Fruit fly (Drosophila melanogaster) whole organism, embryonic: ENCODE data around the gene Jhbp12.

Experiments used
- Ada2b ChIP-seq: fragments of 200-800 bp; sonication (Bioruptor generic); IDR thresholded peaks from 2 replicates; pipeline ENCODE4 v1.3.6; 2022; ENCODE audit warnings: missing biosample characterization, missing genetic modification characterization
- CG10543 ChIP-seq: fragments of 200-800 bp; sonication (Bioruptor generic); optimal IDR thresholded peaks from 3 replicates; lab custom pipeline; 2017; ENCODE audit warnings: missing biosample characterization, mild to moderate bottlenecking, missing genetic modification characterization, moderate library complexity
- CG12391 ChIP-seq: fragments of 200-800 bp; sonication (Bioruptor generic); optimal IDR thresholded peaks from 3 replicates; lab custom pipeline; 2018; ENCODE audit warnings: missing biosample characterization, mild to moderate bottlenecking, missing genetic modification characterization, moderate library complexity
- CG12769 ChIP-seq: fragments of 200-800 bp; sonication (Bioruptor generic); optimal IDR thresholded peaks from 2 replicates; lab custom pipeline; 2019; ENCODE audit warnings: missing biosample characterization, mild to moderate bottlenecking, missing genetic modification characterization, moderate library complexity
- CG13775 ChIP-seq: fragments of 200-800 bp; sonication (Bioruptor generic); optimal IDR thresholded peaks from 3 replicates; lab custom pipeline; 2017; ENCODE audit warnings: missing biosample characterization, mild to moderate bottlenecking, missing genetic modification characterization
- CG13894 ChIP-seq: fragments of 200-800 bp; sonication (Bioruptor generic); optimal IDR thresholded peaks from 3 replicates; lab custom pipeline; 2018; ENCODE audit warnings: missing biosample characterization, mild to moderate bottlenecking, missing genetic modification characterization, moderate library complexity
- CG15514 ChIP-seq: fragments of 200-800 bp; sonication (Bioruptor generic); optimal IDR thresholded peaks from 3 replicates; lab custom pipeline; 2017; ENCODE audit warnings: missing biosample characterization, missing genetic modification characterization, mild to moderate bottlenecking, moderate library complexity, missing genetic modification reagents
- CG18011 ChIP-seq: fragments of 200-800 bp; sonication (Bioruptor generic); optimal IDR thresholded peaks from 2 replicates; lab custom pipeline; 2017; ENCODE audit warnings: missing biosample characterization, missing genetic modification characterization, mild to moderate bottlenecking, moderate library complexity, missing genotype
- CG32532 ChIP-seq: fragments of 200-800 bp; sonication (Bioruptor generic); IDR thresholded peaks from 2 replicates; pipeline ENCODE4 v1.3.6; 2022; ENCODE audit warnings: missing biosample characterization, missing genetic modification characterization
- CG4730 ChIP-seq: fragments of 200-800 bp; sonication (Bioruptor generic); IDR thresholded peaks from 2 replicates; pipeline ENCODE4 v1.3.6; 2022; ENCODE audit warnings: missing biosample characterization, missing genetic modification characterization
- CG6272 ChIP-seq: fragments of 200-800 bp; sonication (Bioruptor generic); IDR thresholded peaks from 2 replicates; pipeline ENCODE4 v1.3.6; 2022; ENCODE audit warnings: missing biosample characterization, missing genetic modification characterization
- CG7963 ChIP-seq: fragments of 200-800 bp; sonication (Bioruptor generic); IDR thresholded peaks from 3 replicates; pipeline ENCODE4 v1.3.6; 2022; ENCODE audit warnings: missing biosample characterization, missing genetic modification characterization; ENCODE audit not compliant: partially characterized antibody
- CG8290 ChIP-seq, 3 experiments: fragments of 200-800 bp; sonication (Bioruptor generic); optimal IDR thresholded peaks; 2 replicates each; lab custom pipeline; 2016 to 2019; ENCODE audit warnings: missing biosample characterization in 3 of 3, missing genetic modification characterization in 3 of 3, mild to moderate bottlenecking in 2 of 3, moderate library complexity in 1 of 3
- Dbx ChIP-seq: fragments of 200-800 bp; sonication (Bioruptor generic); IDR thresholded peaks from 3 replicates; pipeline ENCODE4 v1.3.6; 2022; ENCODE audit warnings: missing biosample characterization, missing genetic modification characterization
- Deaf1 ChIP-seq: fragments of 200-800 bp; optimal IDR thresholded peaks from 3 replicates; lab custom pipeline; 2019; ENCODE audit warnings: missing biosample characterization, mild to moderate bottlenecking, missing genetic modification characterization, moderate library complexity
- E2f2 ChIP-seq: fragments of 200-800 bp; sonication (Bioruptor generic); IDR thresholded peaks from 2 replicates; pipeline ENCODE4 v1.3.6; 2022; ENCODE audit warnings: missing biosample characterization, missing genetic modification characterization
- Fer1 ChIP-seq: fragments of 200-800 bp; sonication (Bioruptor generic); optimal IDR thresholded peaks from 2 replicates; lab custom pipeline; 2017; ENCODE audit warnings: missing biosample characterization, mild to moderate bottlenecking, missing genetic modification characterization
- HLHmδ ChIP-seq: fragments of 200-800 bp; sonication (Bioruptor generic); optimal IDR thresholded peaks from 2 replicates; lab custom pipeline; 2018; ENCODE audit warnings: missing biosample characterization, mild to moderate bottlenecking, missing genetic modification characterization, moderate library complexity
- Jarid2 ChIP-seq: fragments of 200-800 bp; sonication (Bioruptor generic); optimal IDR thresholded peaks from 3 replicates; lab custom pipeline; 2017; ENCODE audit warnings: mild to moderate bottlenecking, missing biosample characterization, missing genetic modification reagents, missing genetic modification characterization
- Rfx ChIP-seq: fragments of 200-800 bp; sonication (Bioruptor generic); IDR thresholded peaks from 2 replicates; pipeline ENCODE4 v1.3.6; 2022; ENCODE audit warnings: missing biosample characterization, missing genetic modification characterization
- Sry-δ ChIP-seq: fragments of 200-800 bp; sonication (Bioruptor generic); optimal IDR thresholded peaks from 2 replicates; lab custom pipeline; 2016; ENCODE audit warnings: missing biosample characterization, missing genetic modification characterization
- Trl ChIP-seq, 3 experiments: fragments of >200 bp in 2 of 3; fragments of 200-800 bp in 1 of 3; sonication (Bioruptor generic) in 1 of 3; optimal IDR thresholded peaks; 2 replicates in 1 of 3; 3 replicates in 2 of 3; lab custom pipeline; 2016 to 2017; ENCODE audit warnings: missing biosample characterization in 1 of 3, missing genetic modification characterization in 1 of 3
- abd-A ChIP-seq: fragments of 200-800 bp; sonication (Bioruptor generic); optimal IDR thresholded peaks from 3 replicates; lab custom pipeline; 2019; ENCODE audit warnings: missing biosample characterization, mild to moderate bottlenecking, missing genetic modification characterization, moderate library complexity
- ash1 ChIP-seq: fragments of 200-800 bp; sonication (Bioruptor generic); optimal IDR thresholded peaks from 2 replicates; lab custom pipeline; 2018; ENCODE audit warnings: missing biosample characterization, mild to moderate bottlenecking, missing genetic modification characterization
- bsh ChIP-seq, 2 experiments: fragments of 200-800 bp; sonication (Bioruptor generic); optimal IDR thresholded peaks; 2 replicates each; lab custom pipeline; 2017 to 2018; ENCODE audit warnings: mild to moderate bottlenecking in 2 of 2, missing biosample characterization in 2 of 2, missing genetic modification characterization in 2 of 2, moderate library complexity in 1 of 2
- chinmo ChIP-seq: fragments of 200-800 bp; sonication (Bioruptor generic); IDR thresholded peaks from 4 replicates; pipeline ENCODE4 v1.3.6; 2022; ENCODE audit warnings: missing biosample characterization, missing genetic modification characterization; ENCODE audit not compliant: partially characterized antibody
- danr ChIP-seq: fragments of 200-800 bp; sonication (Bioruptor generic); IDR thresholded peaks from 2 replicates; pipeline ENCODE4 v1.3.6; 2022; ENCODE audit warnings: missing biosample characterization, missing genetic modification characterization
- ftz-f1 ChIP-seq: fragments of 200-800 bp; sonication (Bioruptor generic); optimal IDR thresholded peaks from 2 replicates; lab custom pipeline; 2016; ENCODE audit warnings: missing biosample characterization, missing genetic modification characterization
- gro ChIP-seq: fragments of 200-800 bp; sonication (Bioruptor generic); optimal IDR thresholded peaks from 2 replicates; lab custom pipeline; 2016; ENCODE audit warnings: missing biosample characterization, missing genetic modification characterization
- mam ChIP-seq: fragments of 200-800 bp; sonication (Bioruptor generic); optimal IDR thresholded peaks from 3 replicates; lab custom pipeline; 2016; ENCODE audit warnings: missing biosample characterization, missing genetic modification characterization
- mirr ChIP-seq: fragments of 200-800 bp; sonication (Bioruptor generic); optimal IDR thresholded peaks from 3 replicates; lab custom pipeline; 2018; ENCODE audit warnings: missing biosample characterization, mild to moderate bottlenecking, missing genetic modification characterization
- nom ChIP-seq: fragments of 200-800 bp; sonication (Bioruptor generic); optimal IDR thresholded peaks from 2 replicates; lab custom pipeline; 2017; ENCODE audit warnings: missing biosample characterization, missing genetic modification characterization, mild to moderate bottlenecking, moderate library complexity, missing genetic modification reagents
- odd ChIP-seq: fragments of 200-800 bp; sonication (Bioruptor generic); optimal IDR thresholded peaks from 2 replicates; lab custom pipeline; 2017; ENCODE audit warnings: missing biosample characterization, mild to moderate bottlenecking, missing genetic modification characterization
- prd ChIP-seq, 3 experiments: fragments of >200 bp in 2 of 3; fragments of 200-800 bp in 1 of 3; sonication (Bioruptor generic) in 1 of 3; optimal IDR thresholded peaks in 2 of 3; IDR thresholded peaks in 1 of 3; 2 replicates in 2 of 3; 3 replicates in 1 of 3; pipeline versions ENCODE4 v1.3.6 to Lab custom; 2017 to 2022; ENCODE audit warnings: missing biosample characterization in 1 of 3, missing genetic modification characterization in 1 of 3
- scrt ChIP-seq: fragments of 200-800 bp; sonication (Bioruptor generic); optimal IDR thresholded peaks from 2 replicates; lab custom pipeline; 2018; ENCODE audit warnings: missing biosample characterization, mild to moderate bottlenecking, missing genetic modification characterization, moderate library complexity
- sd ChIP-seq: fragments of 200-800 bp; sonication (Bioruptor generic); optimal IDR thresholded peaks from 3 replicates; lab custom pipeline; 2018; ENCODE audit warnings: missing biosample characterization, mild to moderate bottlenecking, missing genetic modification characterization, moderate library complexity
- sqz ChIP-seq: fragments of 200-800 bp; sonication (Bioruptor generic); optimal IDR thresholded peaks from 3 replicates; lab custom pipeline; 2018; ENCODE audit warnings: missing biosample characterization, mild to moderate bottlenecking, missing genetic modification characterization
- unc-4 ChIP-seq: fragments of 200-800 bp; sonication (Bioruptor generic); IDR thresholded peaks from 2 replicates; pipeline ENCODE4 v1.3.6; 2022; ENCODE audit warnings: missing biosample characterization, missing genetic modification characterization; ENCODE audit not compliant: partially characterized antibody
- vvl ChIP-seq: fragments of 200-800 bp; sonication (Bioruptor generic); IDR thresholded peaks from 2 replicates; pipeline ENCODE4 v1.3.6; 2022; ENCODE audit warnings: missing biosample characterization, missing genetic modification characterization
- z ChIP-seq: fragments of 200-800 bp; sonication (Bioruptor generic); IDR thresholded peaks from 3 replicates; pipeline ENCODE4 v1.3.6; 2022; ENCODE audit warnings: missing biosample characterization, missing genetic modification characterization

Jhbp12 gene

dm6 chr3R:24548832-24549231, 24.2 kb downstream of the Jhbp12 start (continued):
- peak; percentile 49 for TF ChIP-seq Jarid2 (GFP tag; lab: Kevin White, UChicago)
- TF ChIP-seq prd (optimal IDR thresholded peaks at IDR 0.05; lab: Kevin White, UChicago): no peak
- TF ChIP-seq prd (GFP tag; IDR thresholded peaks at IDR 0.05; lab: Robert Waterston, UW): no peak
- TF ChIP-seq unc-4 (GFP tag; lab: Robert Waterston, UW): no peak
- no peak for TF ChIP-seq mam (GFP tag; lab: Kevin White, UChicago)
- no peak for TF ChIP-seq Ada2b (GFP tag; lab: Robert Waterston, UW)
- TF ChIP-seq CG32532 (GFP tag; lab: Robert Waterston, UW): peak; percentile 14; the same call in 1 of the 2 replicates
- no peak for TF ChIP-seq danr (GFP tag; lab: Robert Waterston, UW)
- TF ChIP-seq vvl: 0 out of 2 replicates have a peak, but pooled peaks have one; percentile 27
- TF ChIP-seq HLHmδ (GFP tag; lab: Kevin White, UChicago): no peak
- no peak for TF ChIP-seq CG6272 (GFP tag; lab: Robert Waterston, UW)
- no peak for TF ChIP-seq E2f2 (GFP tag; lab: Robert Waterston, UW)
- TF ChIP-seq gro (GFP tag; lab: Kevin White, UChicago): peak; percentile 8
- no peak for TF ChIP-seq CG18011 (GFP tag; lab: Kevin White, UChicago)
- TF ChIP-seq, all 482 proteins: peak for 20

dm6 chr3R:24549834-24550233, 25.2 kb downstream of the Jhbp12 start:
- TF ChIP-seq scrt (GFP tag; lab: Kevin White, UChicago): peak; percentile 95
- no peak for TF ChIP-seq odd (GFP tag; lab: Kevin White, UChicago)
- TF ChIP-seq Trl (optimal IDR thresholded peaks at IDR 0.05; lab: Kevin White, UChicago): peak in 1 of 2 experiments; percentile 39
- TF ChIP-seq Trl (GFP tag; optimal IDR thresholded peaks at IDR 0.05; lab: Kevin White, UChicago): no peak
- peak; percentile 70; the same call in 1 of the 3 replicates for TF ChIP-seq z
- peak; percentile 81 for TF ChIP-seq sd (tag; lab: Kevin White, UChicago)
- 0 out of 3 replicates have a peak, but pooled peaks have one; percentile 27 for TF ChIP-seq CG7963 (GFP tag; lab: Robert Waterston, UW)
- TF ChIP-seq CG13894 (tag; lab: Kevin White, UChicago): peak; percentile 77
- peak in 1 of 2 experiments; percentile 25 for TF ChIP-seq bsh (GFP tag; optimal IDR thresholded peaks at IDR 0.05; lab: Kevin White, UChicago)
- peak; percentile 28; the same call in 1 of the 2 replicates for TF ChIP-seq CG32532 (GFP tag; lab: Robert Waterston, UW)
- peak; percentile 15 for TF ChIP-seq sqz
- TF ChIP-seq Sry-δ (GFP tag; lab: Kevin White, UChicago): no peak
- TF ChIP-seq CG4730 (GFP tag; lab: Robert Waterston, UW): peak; percentile 7; the same call in 1 of the 2 replicates
- no peak for TF ChIP-seq CG8290 (GFP tag; optimal IDR thresholded peaks at IDR 0.05; lab: Kevin White, UChicago)
- peak in 1 of 2 experiments; percentile 3 for TF ChIP-seq CG8290 (tag; optimal IDR thresholded peaks at IDR 0.05; lab: Kevin White, UChicago)
- no peak for TF ChIP-seq CG13775 (GFP tag; lab: Kevin White, UChicago)
- no peak for TF ChIP-seq Rfx (GFP tag; lab: Robert Waterston, UW)
- peak; percentile 71; the same call in 1 of the 4 replicates for TF ChIP-seq chinmo (GFP tag; lab: Robert Waterston, UW)
- no peak for TF ChIP-seq ash1 (GFP tag; lab: Kevin White, UChicago)
- TF ChIP-seq CG12391 (tag; lab: Kevin White, UChicago): no peak
- no peak for TF ChIP-seq Fer1
- peak; percentile 82 for TF ChIP-seq CG12769 (tag; lab: Kevin White, UChicago)
- 0 out of 3 replicates have a peak, but pooled peaks have one; percentile 12 for TF ChIP-seq Dbx
- peak; percentile 47 for TF ChIP-seq mirr (GFP tag; lab: Kevin White, UChicago)
- TF ChIP-seq CG15514 (GFP tag; lab: Kevin White, UChicago): no peak
- TF ChIP-seq vvl: 0 out of 2 replicates have a peak, but pooled peaks have one; percentile 28
- peak; percentile 99 for TF ChIP-seq nom (GFP tag; lab: Kevin White, UChicago)
- peak; percentile 7 for TF ChIP-seq CG10543
- TF ChIP-seq Deaf1 (tag; lab: Kevin White, UChicago): peak; percentile 31
- peak; percentile 89 for TF ChIP-seq abd-A (tag; lab: Kevin White, UChicago)
- peak; percentile 20 for TF ChIP-seq ftz-f1 (GFP tag; lab: Kevin White, UChicago)
